Worm (Caenorhabditis elegans) whole organism, young adult: ENCODE measurements around the gene clec-55.

ENCODE experiments used
- C06A6.2 ChIP-seq: fragments of 200-800 bp; sonication (Bioruptor generic); conservative IDR thresholded peaks from 2 replicates; pipeline ENCODE4 v1.3.6; 2022; ENCODE audit warnings: missing genetic modification characterization, missing compliant biosample characterization
- C17E4.6 ChIP-seq: fragments of 200-800 bp; sonication (Bioruptor generic); IDR thresholded peaks from 2 replicates; pipeline ENCODE4 v1.3.6; 2022; ENCODE audit warnings: missing genetic modification reagents, missing genetic modification characterization, missing compliant biosample characterization
- F10E7.11 ChIP-seq: sonication (generic microtip); optimal IDR thresholded peaks from 2 replicates; lab custom pipeline; 2017; ENCODE audit warnings: mild to moderate bottlenecking, missing genetic modification characterization, moderate library complexity, missing compliant biosample characterization
- F39B2.1 ChIP-seq: fragments of 200-800 bp; sonication (Bioruptor generic); IDR thresholded peaks from 2 replicates; pipeline ENCODE4 v1.3.6; 2022; ENCODE audit warnings: missing genetic modification reagents, missing genetic modification characterization, missing compliant biosample characterization
- K12H6.12 ChIP-seq: fragments of 200-800 bp; sonication (Bioruptor generic); optimal IDR thresholded peaks from 2 replicates; lab custom pipeline; 2018; ENCODE audit warnings: mild to moderate bottlenecking, missing genetic modification characterization, missing compliant biosample characterization
- T07F8.4 ChIP-seq: sonication (generic microtip); optimal IDR thresholded peaks from 2 replicates; lab custom pipeline; 2016; ENCODE audit warnings: mild to moderate bottlenecking, missing genetic modification characterization, moderate library complexity, missing compliant biosample characterization
- Y53F4B.3 ChIP-seq: fragments of 200-800 bp; sonication (Bioruptor generic); IDR thresholded peaks from 2 replicates; pipeline ENCODE4 v1.3.6; 2022; ENCODE audit warnings: missing genetic modification reagents, missing genetic modification characterization, missing compliant biosample characterization
- Y79H2A.3 ChIP-seq: fragments of 200-800 bp; sonication (Bioruptor generic); conservative IDR thresholded peaks from 2 replicates; pipeline ENCODE4 v1.3.6; 2022; ENCODE audit warnings: missing genetic modification reagents, missing genetic modification characterization, missing compliant biosample characterization
- ZK185.1 ChIP-seq: sonication (generic microtip); optimal IDR thresholded peaks from 2 replicates; lab custom pipeline; 2016; ENCODE audit warnings: mild to moderate bottlenecking, missing genetic modification characterization, missing compliant biosample characterization; ENCODE audit not compliant: poor library complexity, severe bottlenecking
- aptf-3 ChIP-seq: fragments of 200-800 bp; sonication (Bioruptor generic); IDR thresholded peaks from 2 replicates; pipeline ENCODE4 v1.3.6; 2022; ENCODE audit warnings: missing genetic modification characterization, missing compliant biosample characterization
- attf-3 ChIP-seq: fragments of 200-800 bp; sonication (Bioruptor generic); conservative IDR thresholded peaks from 2 replicates; pipeline ENCODE4 v1.3.6; 2022; ENCODE audit warnings: missing genetic modification reagents, missing genetic modification characterization, missing compliant biosample characterization
- bed-2 ChIP-seq: fragments of 200-800 bp; sonication (Bioruptor generic); IDR thresholded peaks from 2 replicates; pipeline ENCODE4 v1.3.6; 2022; ENCODE audit warnings: missing genetic modification reagents, missing genetic modification characterization, missing compliant biosample characterization
- ccch-3 ChIP-seq: fragments of 200-800 bp; sonication (Bioruptor generic); optimal IDR thresholded peaks from 2 replicates; lab custom pipeline; 2018; ENCODE audit warnings: mild to moderate bottlenecking, missing genetic modification characterization, missing compliant biosample characterization
- cebp-1 ChIP-seq, 2 experiments: fragments of 200-800 bp in 1 of 2; sonication (Bioruptor generic) in 1 of 2; sonication (generic microtip) in 1 of 2; IDR thresholded peaks in 1 of 2; optimal IDR thresholded peaks in 1 of 2; 2 replicates each; pipeline versions ENCODE4 v1.3.6 to Lab custom; 2017 to 2022; ENCODE audit warnings: missing compliant biosample characterization in 2 of 2, missing genetic modification characterization in 2 of 2, mild to moderate bottlenecking in 1 of 2, missing genetic modification reagents in 1 of 2, moderate library complexity in 1 of 2
- ceh-27 ChIP-seq: fragments of 200-800 bp; sonication (Bioruptor generic); optimal IDR thresholded peaks from 2 replicates; lab custom pipeline; 2018; ENCODE audit warnings: mild to moderate bottlenecking, missing genetic modification characterization, moderate library complexity, missing compliant biosample characterization
- ceh-40 ChIP-seq: fragments of 200-800 bp; sonication (Bioruptor generic); IDR thresholded peaks from 2 replicates; pipeline ENCODE4 v1.3.6; 2022; ENCODE audit warnings: missing genetic modification characterization, missing compliant biosample characterization
- ceh-58 ChIP-seq: fragments of 200-800 bp; sonication (Bioruptor generic); IDR thresholded peaks from 2 replicates; pipeline ENCODE4 v1.3.6; 2022; ENCODE audit warnings: missing genetic modification characterization, missing compliant biosample characterization
- ceh-79 ChIP-seq: sonication (generic microtip); optimal IDR thresholded peaks from 2 replicates; lab custom pipeline; 2017; ENCODE audit warnings: mild to moderate bottlenecking, missing genetic modification characterization, missing compliant biosample characterization
- dpff-1 ChIP-seq: sonication (generic microtip); optimal IDR thresholded peaks from 2 replicates; lab custom pipeline; 2017; ENCODE audit warnings: mild to moderate bottlenecking, missing genetic modification characterization, missing compliant biosample characterization
- egl-18 ChIP-seq: fragments of 200-800 bp; sonication (Bioruptor generic); IDR thresholded peaks from 2 replicates; pipeline ENCODE4 v1.3.6; 2022; ENCODE audit warnings: missing genetic modification reagents, missing genetic modification characterization, missing compliant biosample characterization
- egrh-3 ChIP-seq: fragments of 200-800 bp; sonication (Bioruptor generic); IDR thresholded peaks from 2 replicates; pipeline ENCODE4 v1.3.6; 2022; ENCODE audit warnings: missing genetic modification reagents, missing genetic modification characterization, missing compliant biosample characterization
- ekl-4 ChIP-seq: fragments of 200-800 bp; sonication (Bioruptor generic); IDR thresholded peaks from 2 replicates; pipeline ENCODE4 v1.3.6; 2022; ENCODE audit warnings: missing genetic modification reagents, missing genetic modification characterization, missing compliant biosample characterization
- gei-17 ChIP-seq: fragments of 200-800 bp; sonication (Bioruptor generic); optimal IDR thresholded peaks from 2 replicates; lab custom pipeline; 2018; ENCODE audit warnings: mild to moderate bottlenecking, missing genetic modification characterization, missing compliant biosample characterization
- hlh-26 ChIP-seq: fragments of 200-800 bp; sonication (Bioruptor generic); conservative IDR thresholded peaks from 2 replicates; pipeline ENCODE4 v1.3.6; 2022; ENCODE audit warnings: missing genetic modification reagents, missing genetic modification characterization, missing compliant biosample characterization
- hmg-1.2 ChIP-seq: fragments of 200-800 bp; sonication (Bioruptor generic); IDR thresholded peaks from 2 replicates; pipeline ENCODE4 v1.3.6; 2022; ENCODE audit warnings: missing genetic modification reagents, missing genetic modification characterization, missing compliant biosample characterization
- hmg-20 ChIP-seq: fragments of 200-800 bp; sonication (Bioruptor generic); IDR thresholded peaks from 2 replicates; pipeline ENCODE4 v1.3.6; 2022; ENCODE audit warnings: missing genetic modification reagents, missing genetic modification characterization, missing compliant biosample characterization
- hrde-1 ChIP-seq: sonication (generic microtip); optimal IDR thresholded peaks from 2 replicates; lab custom pipeline; 2016; ENCODE audit warnings: missing genetic modification characterization, mild to moderate bottlenecking, missing compliant biosample characterization, moderate library complexity, missing genotype, missing genetic modification reagents, borderline replicate concordance
- lin-26 ChIP-seq: fragments of 200-800 bp; sonication (Bioruptor generic); IDR thresholded peaks from 2 replicates; pipeline ENCODE4 v1.3.6; 2022; ENCODE audit warnings: missing genetic modification reagents, missing genetic modification characterization, missing compliant biosample characterization
- lin-54 ChIP-seq: fragments of 200-800 bp; sonication (Bioruptor generic); optimal IDR thresholded peaks from 2 replicates; lab custom pipeline; 2018; ENCODE audit warnings: mild to moderate bottlenecking, missing genetic modification characterization, missing compliant biosample characterization
- lir-1 ChIP-seq: fragments of 200-800 bp; sonication (Bioruptor generic); conservative IDR thresholded peaks from 2 replicates; pipeline ENCODE4 v1.3.6; 2022; ENCODE audit warnings: missing genetic modification reagents, missing genetic modification characterization, missing compliant biosample characterization
- madf-10 ChIP-seq: sonication (generic microtip); optimal IDR thresholded peaks from 2 replicates; lab custom pipeline; 2016; ENCODE audit warnings: mild to moderate bottlenecking, missing genetic modification characterization, missing compliant biosample characterization
- madf-8 ChIP-seq: fragments of 200-800 bp; sonication (Bioruptor generic); conservative IDR thresholded peaks from 2 replicates; pipeline ENCODE4 v1.3.6; 2022; ENCODE audit warnings: missing genetic modification reagents, missing genetic modification characterization, missing compliant biosample characterization
- mcd-1 ChIP-seq: fragments of 200-800 bp; sonication (Bioruptor generic); IDR thresholded peaks from 2 replicates; pipeline ENCODE4 v1.3.6; 2022; ENCODE audit warnings: missing genetic modification reagents, missing genetic modification characterization, missing compliant biosample characterization
- mel-28 ChIP-seq: sonication (generic microtip); optimal IDR thresholded peaks from 2 replicates; lab custom pipeline; 2016; ENCODE audit warnings: borderline replicate concordance, mild to moderate bottlenecking, missing genetic modification characterization, missing compliant biosample characterization
- mxl-1 ChIP-seq: sonication (generic microtip); optimal IDR thresholded peaks from 2 replicates; lab custom pipeline; 2016; ENCODE audit warnings: missing genetic modification characterization, missing compliant biosample characterization
- nfya-1 ChIP-seq: sonication (generic microtip); optimal IDR thresholded peaks from 2 replicates; lab custom pipeline; 2017; ENCODE audit warnings: antibody characterized with exemption, missing compliant biosample characterization, missing genetic modification characterization, borderline replicate concordance; ENCODE audit not compliant: insufficient read depth
- nhr-90 ChIP-seq: sonication (generic microtip); optimal IDR thresholded peaks from 2 replicates; lab custom pipeline; 2016; ENCODE audit warnings: missing genotype, mild to moderate bottlenecking, missing genetic modification characterization, missing compliant biosample characterization
- rpc-1 ChIP-seq, 2 experiments: fragments of 150-350 bp in 1 of 2; sonication (generic microtip) in 1 of 2; optimal IDR thresholded peaks; 2 replicates each; lab custom pipeline; 2014 to 2018; ENCODE audit warnings: missing biosample characterization in 1 of 2, missing genetic modification characterization in 1 of 2, missing genetic modification reagents in 1 of 2, missing genotype in 1 of 2
- snpc-3.4 ChIP-seq: sonication (generic microtip); optimal IDR thresholded peaks from 2 replicates; lab custom pipeline; 2017; ENCODE audit warnings: missing genetic modification characterization, mild to moderate bottlenecking, missing compliant biosample characterization, antibody characterized with exemption, moderate library complexity, missing genotype, missing genetic modification reagents
- tlf-1 ChIP-seq: fragments of 200-800 bp; sonication (Bioruptor generic); optimal IDR thresholded peaks from 2 replicates; lab custom pipeline; 2018; ENCODE audit warnings: mild to moderate bottlenecking, missing genetic modification characterization, missing compliant biosample characterization
- zfh-2 ChIP-seq: fragments of 200-800 bp; sonication (Bioruptor generic); conservative IDR thresholded peaks from 2 replicates; pipeline ENCODE4 v1.3.6; 2022; ENCODE audit warnings: missing genetic modification reagents, missing genetic modification characterization, missing compliant biosample characterization
- ztf-22 ChIP-seq: fragments of 200-800 bp; sonication (Bioruptor generic); optimal IDR thresholded peaks from 2 replicates; lab custom pipeline; 2018; ENCODE audit warnings: mild to moderate bottlenecking, missing genetic modification characterization, moderate library complexity, missing compliant biosample characterization
- ztf-25 ChIP-seq: fragments of 200-800 bp; sonication (Bioruptor generic); IDR thresholded peaks from 2 replicates; pipeline ENCODE4 v1.3.6; 2022; ENCODE audit warnings: missing genetic modification reagents, missing genetic modification characterization, missing compliant biosample characterization
- ztf-28 ChIP-seq: fragments of 200-800 bp; sonication (Bioruptor generic); IDR thresholded peaks from 2 replicates; pipeline ENCODE4 v1.3.6; 2022; ENCODE audit warnings: missing genetic modification reagents, missing genetic modification characterization, missing compliant biosample characterization
- ztf-3 ChIP-seq: fragments of 200-800 bp; sonication (Bioruptor generic); optimal IDR thresholded peaks from 2 replicates; lab custom pipeline; 2018; ENCODE audit warnings: mild to moderate bottlenecking, missing genetic modification characterization, missing compliant biosample characterization
- ztf-6 ChIP-seq: fragments of 200-800 bp; sonication (Bioruptor generic); IDR thresholded peaks from 2 replicates; pipeline ENCODE4 v1.3.6; 2022; ENCODE audit warnings: missing genetic modification reagents, missing genetic modification characterization, missing compliant biosample characterization

The clec-55 gene

ce11 chrV:14468196-14468874, 10.7 kb upstream of the clec-55 start, which contains the start of gene srz-97:
srz-97 (minus strand) TSS chrV:14468246.
- TF ChIP-seq madf-10 (tag; lab: Kevin White, UChicago) (peak; percentile 12), C06A6.2 (no peak), hlh-26 (GFP tag; lab: Robert Waterston, UW) (no peak), attf-3 (GFP tag; lab: Robert Waterston, UW) (no peak), ztf-22 (GFP tag; lab: Kevin White, UChicago) (no peak), bed-2 (GFP tag; lab: Robert Waterston, UW) (peak; percentile 37; the same call in 1 of the 2 replicates), C17E4.6 (no peak), lin-26 (GFP tag; lab: Robert Waterston, UW) (peak; percentile 68; the same call in 1 of the 2 replicates), madf-8 (GFP tag; lab: Robert Waterston, UW) (peak; percentile 46), ztf-3 (GFP tag; lab: Kevin White, UChicago) (no peak), ccch-3 (GFP tag; lab: Kevin White, UChicago) (no peak), dpff-1 (tag; lab: Kevin White, UChicago) (no peak), gei-17 (GFP tag; lab: Kevin White, UChicago) (no peak), Y79H2A.3 (GFP tag; lab: Robert Waterston, UW) (0 out of 2 replicates have a peak, but pooled peaks have one; percentile 42), lin-54 (GFP tag; lab: Kevin White, UChicago) (peak; percentile 13), ceh-40 (GFP tag; lab: Robert Waterston, UW) (0 out of 2 replicates have a peak, but pooled peaks have one; percentile 15), T07F8.4 (tag; lab: Kevin White, UChicago) (no peak), snpc-3.4 (tag; lab: Kevin White, UChicago) (peak; percentile 39), rpc-1 (optimal IDR thresholded peaks at IDR 0.05; lab: Kevin White, UChicago) (no peak), rpc-1 (tag; optimal IDR thresholded peaks at IDR 0.05; lab: Kevin White, UChicago) (no peak), ztf-28 (no peak), zfh-2 (GFP tag; lab: Robert Waterston, UW) (no peak; the same call in 1 of the 2 replicates), egl-18 (no peak), F39B2.1 (GFP tag; lab: Robert Waterston, UW) (no peak), Y53F4B.3 (no peak), egrh-3 (GFP tag; lab: Robert Waterston, UW) (0 out of 2 replicates have a peak, but pooled peaks have one; percentile 31), ztf-6 (GFP tag; lab: Robert Waterston, UW) (no peak), ztf-25 (no peak), ceh-79 (tag; lab: Kevin White, UChicago) (no peak), hmg-20 (0 out of 2 replicates have a peak, but pooled peaks have one; percentile 45), ceh-27 (GFP tag; lab: Kevin White, UChicago) (no peak), mel-28 (tag; lab: Kevin White, UChicago) (no peak), mcd-1 (GFP tag; lab: Robert Waterston, UW) (peak; percentile 74), cebp-1 (GFP tag; IDR thresholded peaks at IDR 0.05; lab: Robert Waterston, UW) (no peak), cebp-1 (tag; optimal IDR thresholded peaks at IDR 0.05; lab: Kevin White, UChicago) (no peak), ekl-4 (GFP tag; lab: Robert Waterston, UW) (peak; percentile 37; the same call in 1 of the 2 replicates), ZK185.1 (tag; lab: Kevin White, UChicago) (peak; percentile 13), aptf-3 (GFP tag; lab: Robert Waterston, UW) (no peak), hrde-1 (no peak), tlf-1 (no peak), ceh-58 (GFP tag; lab: Robert Waterston, UW) (no peak), F10E7.11 (no peak), mxl-1 (tag; lab: Kevin White, UChicago) (no peak), K12H6.12 (tag; lab: Kevin White, UChicago) (no peak), lir-1 (GFP tag; lab: Robert Waterston, UW) (no peak), nfya-1 (no peak), nhr-90 (tag; lab: Kevin White, UChicago) (no peak), hmg-1.2 (GFP tag; lab: Robert Waterston, UW) (peak; percentile 93)
